Worm (Caenorhabditis elegans) whole organism, L1 larva: ENCODE data around the gene C07B5.8.

Experiments used
- C16A3.4 ChIP-seq: fragments of 150-350 bp; optimal IDR thresholded peaks from 2 replicates; lab custom pipeline; 2014; ENCODE audit warnings: missing biosample characterization, missing genetic modification characterization
- Y116A8C.19 ChIP-seq: sonication (generic microtip); optimal IDR thresholded peaks from 2 replicates; lab custom pipeline; 2016; ENCODE audit warnings: missing compliant biosample characterization, missing genetic modification characterization, borderline replicate concordance
- aha-1 ChIP-seq: fragments of 150-350 bp; optimal IDR thresholded peaks from 2 replicates; lab custom pipeline; 2014; ENCODE audit warnings: missing biosample characterization, missing genetic modification characterization
- aly-2 ChIP-seq: fragments of 150-350 bp; optimal IDR thresholded peaks from 2 replicates; lab custom pipeline; 2014; ENCODE audit warnings: missing biosample characterization, missing genetic modification characterization
- ama-1 ChIP-seq: fragments of 150-350 bp; optimal IDR thresholded peaks from 2 replicates; lab custom pipeline; 2014
- blmp-1 ChIP-seq: fragments of 150-350 bp; optimal IDR thresholded peaks from 2 replicates; lab custom pipeline; 2014; ENCODE audit warnings: missing biosample characterization, missing genetic modification characterization
- ceh-63 ChIP-seq: fragments of 200-800 bp; sonication (Bioruptor generic); optimal IDR thresholded peaks from 2 replicates; lab custom pipeline; 2018; ENCODE audit warnings: mild to moderate bottlenecking, missing genetic modification characterization, missing compliant biosample characterization
- ces-1 ChIP-seq: fragments of 150-350 bp; optimal IDR thresholded peaks from 2 replicates; lab custom pipeline; 2014; ENCODE audit warnings: missing biosample characterization, missing genetic modification reagents, missing genetic modification characterization
- efl-1 ChIP-seq, 4 experiments: fragments of 150-350 bp; optimal IDR thresholded peaks in 3 of 4; peaks in 1 of 4; 1 replicate in 1 of 4; 2 replicates in 3 of 4; lab custom pipeline; 2014; ENCODE audit warnings: missing biosample characterization in 2 of 4, missing genetic modification characterization in 2 of 4, missing genetic modification reagents in 2 of 4
- elt-3 ChIP-seq, 6 experiments: fragments of 150-350 bp in 1 of 6; sonication (generic microtip); optimal IDR thresholded peaks; 2 replicates each; lab custom pipeline; 2017 to 2018; ENCODE audit warnings: missing biosample characterization in 6 of 6, missing genetic modification characterization in 6 of 6, inconsistent platforms in 1 of 6
- fos-1 ChIP-seq: fragments of 150-350 bp; optimal IDR thresholded peaks from 2 replicates; lab custom pipeline; 2014; ENCODE audit warnings: missing biosample characterization, missing genetic modification characterization
- grh-1 ChIP-seq: fragments of 200-800 bp; sonication (Bioruptor generic); IDR thresholded peaks from 2 replicates; pipeline ENCODE4 v1.3.6; 2022; ENCODE audit warnings: missing genetic modification reagents, missing genetic modification characterization, missing compliant biosample characterization
- hlh-4 ChIP-seq: sonication (generic microtip); optimal IDR thresholded peaks from 2 replicates; lab custom pipeline; 2016; ENCODE audit warnings: mild to moderate bottlenecking, missing genetic modification characterization, missing compliant biosample characterization
- lin-13 ChIP-seq: fragments of 150-350 bp; optimal IDR thresholded peaks from 2 replicates; lab custom pipeline; 2014; ENCODE audit warnings: missing biosample characterization, missing genetic modification reagents, missing genetic modification characterization
- lin-14 ChIP-seq: fragments of 200-800 bp; sonication (Bioruptor generic); optimal IDR thresholded peaks from 2 replicates; lab custom pipeline; 2018; ENCODE audit warnings: mild to moderate bottlenecking, missing genetic modification characterization, moderate library complexity, missing compliant biosample characterization
- lin-35 ChIP-seq, 2 experiments: fragments of 150-350 bp; optimal IDR thresholded peaks; 2 replicates each; lab custom pipeline; 2014; ENCODE audit warnings: missing biosample characterization in 2 of 2, missing genetic modification characterization in 2 of 2, missing genetic modification reagents in 2 of 2
- lsy-2 ChIP-seq, 2 experiments: fragments of 150-350 bp; optimal IDR thresholded peaks; 2 replicates each; lab custom pipeline; 2014; ENCODE audit warnings: missing biosample characterization in 2 of 2, missing genetic modification characterization in 2 of 2
- mef-2 ChIP-seq: fragments of 150-350 bp; optimal IDR thresholded peaks from 2 replicates; lab custom pipeline; 2014; ENCODE audit warnings: missing biosample characterization, missing genetic modification characterization
- nhr-20 ChIP-seq: sonication (generic microtip); optimal IDR thresholded peaks from 2 replicates; lab custom pipeline; 2016; ENCODE audit warnings: mild to moderate bottlenecking, missing genetic modification characterization, missing compliant biosample characterization
- nhr-237 ChIP-seq: fragments of 150-350 bp; optimal IDR thresholded peaks from 2 replicates; lab custom pipeline; 2014; ENCODE audit warnings: missing biosample characterization, missing genetic modification characterization
- nhr-85 ChIP-seq: sonication (generic microtip); peaks from one replicate; lab custom pipeline; 2016; ENCODE audit warnings: missing genetic modification characterization, inconsistent platforms, missing compliant biosample characterization
- pag-3 ChIP-seq: sonication (generic microtip); optimal IDR thresholded peaks from 2 replicates; lab custom pipeline; 2017; ENCODE audit warnings: missing genetic modification characterization, mild to moderate bottlenecking, missing compliant biosample characterization, antibody characterized with exemption, borderline replicate concordance; ENCODE audit not compliant: insufficient read depth
- rnt-1 ChIP-seq: sonication (generic microtip); optimal IDR thresholded peaks from 2 replicates; lab custom pipeline; 2016; ENCODE audit warnings: mild to moderate bottlenecking, missing genetic modification characterization, moderate library complexity, missing compliant biosample characterization
- snu-23 ChIP-seq: sonication (generic microtip); optimal IDR thresholded peaks from 2 replicates; lab custom pipeline; 2016; ENCODE audit warnings: missing genetic modification characterization, missing compliant biosample characterization
- sox-4 ChIP-seq: sonication (generic microtip); optimal IDR thresholded peaks from 2 replicates; lab custom pipeline; 2016; ENCODE audit warnings: missing genetic modification characterization, missing compliant biosample characterization
- unc-130 ChIP-seq: fragments of 150-350 bp; optimal IDR thresholded peaks from 2 replicates; lab custom pipeline; 2017; ENCODE audit warnings: missing biosample characterization, missing genetic modification characterization, inconsistent platforms
- unc-30 ChIP-seq: sonication (generic microtip); optimal IDR thresholded peaks from 2 replicates; lab custom pipeline; 2017; ENCODE audit warnings: missing biosample characterization, missing genetic modification characterization
- unc-86 ChIP-seq: sonication (generic microtip); optimal IDR thresholded peaks from 2 replicates; lab custom pipeline; 2016; ENCODE audit warnings: missing genetic modification characterization, missing compliant biosample characterization
- zag-1 ChIP-seq: fragments of 150-350 bp; optimal IDR thresholded peaks from 2 replicates; lab custom pipeline; 2014; ENCODE audit warnings: missing biosample characterization, missing genetic modification characterization

The C07B5.8 gene

ce11 chrX:9510448-9510847, 26.1 kb downstream of the C07B5.8 start:
- no peak for TF ChIP-seq ama-1
- peak in 1 of 6 experiments; percentile 2 for TF ChIP-seq elt-3 (tag; optimal IDR thresholded peaks at IDR 0.05; lab: Kevin White, UChicago)

- TF ChIP-seq lin-14 (GFP tag; lab: Kevin White, UChicago), result peak; percentile 19
- TF ChIP-seq aha-1 (tag; lab: Kevin White, UChicago), result no peak
- TF ChIP-seq, all 84 proteins: peak for 1
These were observed 26.6 kb downstream of the C07B5.8 start for ce11 chrX:9509922-9510321.

DNA sequence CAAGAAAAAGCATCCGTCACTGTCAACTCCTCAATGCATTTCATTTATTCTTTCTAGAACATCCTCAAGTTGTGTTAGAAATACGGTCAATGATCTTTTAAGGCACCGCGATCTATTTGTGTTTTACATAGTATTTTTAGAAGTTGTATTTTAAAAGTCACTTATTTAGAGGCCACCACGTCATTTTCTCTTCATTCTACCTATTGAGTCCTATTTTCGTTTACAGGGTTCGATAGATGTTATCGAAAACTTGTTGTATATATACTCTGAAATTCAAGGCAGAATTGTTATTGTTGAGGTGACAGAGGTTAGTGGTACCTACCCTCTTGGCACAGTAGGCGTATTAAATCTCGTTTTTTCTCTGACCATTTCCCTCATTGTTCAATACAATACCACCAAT, 27.0 kb downstream of the C07B5.8 start:
- no peak for TF ChIP-seq efl-1 (optimal IDR thresholded peaks at IDR 0.05; lab: Kevin White, UChicago)
- peak in 1 of 2 experiments; percentile 53 for TF ChIP-seq efl-1 (GFP tag; optimal IDR thresholded peaks at IDR 0.05 in 1 of 2; lab: Kevin White, UChicago)
- no peak for TF ChIP-seq lsy-2 (tag; optimal IDR thresholded peaks at IDR 0.05; lab: Kevin White, UChicago)

ce11 chrX:9508426-9509010, 28.0 kb downstream of the C07B5.8 start:
- no peak for TF ChIP-seq unc-30 (tag; lab: Kevin White, UChicago)
- TF ChIP-seq elt-3 (tag; optimal IDR thresholded peaks at IDR 0.05; lab: Kevin White, UChicago), result peak in 1 of 6 experiments; percentile 1
- peak; percentile 18 for TF ChIP-seq snu-23 (GFP tag; lab: Kevin White, UChicago)
- TF ChIP-seq lin-35 (GFP tag; optimal IDR thresholded peaks at IDR 0.05; lab: Kevin White, UChicago), result peak in 1 of 2 experiments; percentile 8
- peak; percentile 3 for TF ChIP-seq unc-130 (tag; lab: Kevin White, UChicago)
- no peak for TF ChIP-seq lin-13 (GFP tag; lab: Kevin White, UChicago)
- no peak for TF ChIP-seq ceh-63
- peak; percentile 65 for TF ChIP-seq lin-14 (GFP tag; lab: Kevin White, UChicago)
- TF ChIP-seq nhr-85, result peak; percentile 60
- peak; percentile 48 for TF ChIP-seq blmp-1 (tag; lab: Kevin White, UChicago)

ce11 chrX:9506341-9506740, 30.2 kb downstream of the C07B5.8 start:
- TF ChIP-seq fos-1 (tag; lab: Kevin White, UChicago), result no peak
- TF ChIP-seq lin-14 (GFP tag; lab: Kevin White, UChicago), result peak; percentile 44
- TF ChIP-seq hlh-4 (tag; lab: Kevin White, UChicago), result no peak
- TF ChIP-seq pag-3, result no peak
- TF ChIP-seq zag-1, result no peak
- TF ChIP-seq ces-1 (GFP tag; lab: Kevin White, UChicago), result no peak
- no peak for TF ChIP-seq unc-86 (tag; lab: Kevin White, UChicago)
- TF ChIP-seq nhr-20 (tag; lab: Kevin White, UChicago), result no peak

DNA sequence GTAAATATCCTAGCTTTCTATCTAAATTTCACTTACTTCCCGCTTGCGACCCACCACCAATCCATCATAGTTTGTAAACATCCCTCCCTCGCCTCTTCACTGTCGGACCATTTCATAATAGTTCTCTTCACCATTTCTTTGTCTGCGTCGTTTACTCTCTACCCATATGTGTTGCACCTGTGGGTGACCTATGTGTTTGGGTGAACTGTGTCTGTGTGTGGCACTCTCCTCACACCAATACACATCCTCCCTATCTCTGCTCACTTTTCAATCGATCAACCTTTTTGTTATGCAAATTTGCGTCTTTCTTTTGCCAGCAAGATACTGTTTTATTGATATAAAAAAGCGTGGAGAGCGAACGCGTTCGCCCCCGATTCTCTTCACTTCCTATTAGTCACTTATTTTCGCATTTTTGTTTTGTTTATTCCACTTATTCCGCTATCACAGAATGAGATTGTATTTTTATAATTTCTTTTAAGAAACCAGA, 31.6 kb downstream of the C07B5.8 start:
- TF ChIP-seq unc-130 (tag; lab: Kevin White, UChicago) (no peak), blmp-1 (tag; lab: Kevin White, UChicago) (peak; percentile 8)

ce11 chrX:9504221-9504620, 32.3 kb downstream of the C07B5.8 start:
- TF ChIP-seq zag-1 (no peak), mef-2 (tag; lab: Kevin White, UChicago) (no peak), grh-1 (GFP tag; lab: Robert Waterston, UW) (no peak), sox-4 (tag; lab: Kevin White, UChicago) (no peak), lin-14 (GFP tag; lab: Kevin White, UChicago) (no peak), snu-23 (GFP tag; lab: Kevin White, UChicago) (no peak), rnt-1 (tag; lab: Kevin White, UChicago) (no peak), Y116A8C.19 (tag; lab: Kevin White, UChicago) (no peak), aly-2 (tag; lab: Kevin White, UChicago) (no peak), C16A3.4 (no peak), nhr-237 (no peak)
- TF ChIP-seq, all 84 proteins: peak for 0
